Fruit fly (Drosophila melanogaster) whole organism, embryonic: ENCODE measurements around the gene CG11294.
A peak's percentile ranks its signal among the peaks of the same experiment; 100 is the strongest.

Experiments
- Abd-B ChIP-seq: fragments of 200-800 bp; sonication (Bioruptor generic); optimal IDR thresholded peaks from 2 replicates; lab custom pipeline; 2018; ENCODE audit warnings: missing biosample characterization, mild to moderate bottlenecking, missing genetic modification characterization, moderate library complexity
- CG10147 ChIP-seq: fragments of 200-800 bp; sonication (Bioruptor generic); optimal IDR thresholded peaks from 2 replicates; lab custom pipeline; 2019; ENCODE audit warnings: missing biosample characterization, mild to moderate bottlenecking, missing genetic modification characterization, moderate library complexity
- CG11504 ChIP-seq: fragments of 200-800 bp; sonication (Bioruptor generic); optimal IDR thresholded peaks from 3 replicates; lab custom pipeline; 2019; ENCODE audit warnings: missing biosample characterization, mild to moderate bottlenecking, missing genetic modification characterization, moderate library complexity
- CG12071 ChIP-seq: fragments of 200-800 bp; sonication (Bioruptor generic); optimal IDR thresholded peaks from 3 replicates; lab custom pipeline; 2018; ENCODE audit warnings: missing biosample characterization, mild to moderate bottlenecking, missing genetic modification characterization
- CG12104 ChIP-seq: fragments of 200-800 bp; sonication (Bioruptor generic); optimal IDR thresholded peaks from 3 replicates; lab custom pipeline; 2016; ENCODE audit warnings: missing biosample characterization, missing genetic modification characterization
- CG12391 ChIP-seq: fragments of 200-800 bp; sonication (Bioruptor generic); optimal IDR thresholded peaks from 3 replicates; lab custom pipeline; 2018; ENCODE audit warnings: missing biosample characterization, mild to moderate bottlenecking, missing genetic modification characterization, moderate library complexity
- CG13424 ChIP-seq: fragments of 200-800 bp; sonication (Bioruptor generic); optimal IDR thresholded peaks from 2 replicates; lab custom pipeline; 2019; ENCODE audit warnings: missing biosample characterization, mild to moderate bottlenecking, missing genetic modification characterization, moderate library complexity
- CG1647 ChIP-seq: fragments of 200-800 bp; sonication (Bioruptor generic); optimal IDR thresholded peaks from 3 replicates; lab custom pipeline; 2016; ENCODE audit warnings: missing biosample characterization, missing genetic modification characterization
- CG16779 ChIP-seq: fragments of 200-800 bp; sonication (Bioruptor generic); IDR thresholded peaks from 2 replicates; pipeline ENCODE4 v1.3.6; 2022; ENCODE audit warnings: missing biosample characterization, missing genetic modification characterization
- CG17829 ChIP-seq: fragments of 200-800 bp; optimal IDR thresholded peaks from 2 replicates; lab custom pipeline; 2019; ENCODE audit warnings: missing biosample characterization, mild to moderate bottlenecking, missing genetic modification characterization, moderate library complexity
- CG17912 ChIP-seq: fragments of 200-800 bp; sonication (Bioruptor generic); optimal IDR thresholded peaks from 2 replicates; lab custom pipeline; 2018; ENCODE audit warnings: missing biosample characterization, mild to moderate bottlenecking, missing genetic modification characterization
- CG2678 ChIP-seq: fragments of 200-800 bp; sonication (Bioruptor generic); optimal IDR thresholded peaks from 3 replicates; lab custom pipeline; 2019; ENCODE audit warnings: missing biosample characterization, mild to moderate bottlenecking, missing genetic modification characterization, moderate library complexity
- CG34376 ChIP-seq: fragments of 200-800 bp; sonication (Bioruptor generic); optimal IDR thresholded peaks from 2 replicates; lab custom pipeline; 2018; ENCODE audit warnings: missing biosample characterization, mild to moderate bottlenecking, missing genetic modification characterization
- CG6813 ChIP-seq: fragments of 200-800 bp; sonication (Bioruptor generic); optimal IDR thresholded peaks from 2 replicates; lab custom pipeline; 2017; ENCODE audit warnings: missing biosample characterization, missing genetic modification characterization, mild to moderate bottlenecking, moderate library complexity, missing genetic modification reagents
- CG7357 ChIP-seq: fragments of 200-800 bp; sonication (Bioruptor generic); IDR thresholded peaks from 3 replicates; pipeline ENCODE4 v1.3.6; 2022; ENCODE audit warnings: missing biosample characterization, missing genetic modification characterization
- CG7987 ChIP-seq: fragments of 200-800 bp; sonication (Bioruptor generic); optimal IDR thresholded peaks from 2 replicates; lab custom pipeline; 2018; ENCODE audit warnings: missing biosample characterization, mild to moderate bottlenecking, missing genetic modification characterization, moderate library complexity
- CG8281 ChIP-seq: fragments of 200-800 bp; sonication (Bioruptor generic); optimal IDR thresholded peaks from 2 replicates; lab custom pipeline; 2018; ENCODE audit warnings: missing biosample characterization, mild to moderate bottlenecking, missing genetic modification characterization, moderate library complexity
- CG8359 ChIP-seq: fragments of 200-800 bp; sonication (Bioruptor generic); optimal IDR thresholded peaks from 2 replicates; lab custom pipeline; 2017; ENCODE audit warnings: missing biosample characterization, mild to moderate bottlenecking, missing genetic modification characterization, borderline replicate concordance
- D19B ChIP-seq: fragments of 200-800 bp; sonication (Bioruptor generic); optimal IDR thresholded peaks from 2 replicates; lab custom pipeline; 2017; ENCODE audit warnings: missing biosample characterization, mild to moderate bottlenecking, missing genetic modification characterization
- Doc2 ChIP-seq: fragments of 200-800 bp; sonication (Bioruptor generic); IDR thresholded peaks from 2 replicates; pipeline ENCODE4 v1.3.6; 2022; ENCODE audit warnings: missing biosample characterization, missing genetic modification characterization
- Drgx ChIP-seq: fragments of 200-800 bp; sonication (Bioruptor generic); IDR thresholded peaks from 2 replicates; pipeline ENCODE4 v1.3.6; 2022; ENCODE audit warnings: missing biosample characterization, missing genetic modification characterization
- E2f2 ChIP-seq: fragments of 200-800 bp; sonication (Bioruptor generic); IDR thresholded peaks from 2 replicates; pipeline ENCODE4 v1.3.6; 2022; ENCODE audit warnings: missing biosample characterization, missing genetic modification characterization
- HHEX ChIP-seq: fragments of 200-800 bp; sonication (Bioruptor generic); optimal IDR thresholded peaks from 3 replicates; lab custom pipeline; 2017; ENCODE audit warnings: missing biosample characterization, mild to moderate bottlenecking, missing genetic modification characterization, missing genetic modification reagents
- HLH3B ChIP-seq: fragments of 200-800 bp; sonication (Bioruptor generic); IDR thresholded peaks from 2 replicates; pipeline ENCODE4 v1.3.6; 2022; ENCODE audit warnings: missing biosample characterization, missing genetic modification characterization
- Hey ChIP-seq: fragments of 200-800 bp; sonication (Bioruptor generic); optimal IDR thresholded peaks from 3 replicates; lab custom pipeline; 2018; ENCODE audit warnings: missing biosample characterization, mild to moderate bottlenecking, missing genetic modification characterization
- Jarid2 ChIP-seq: fragments of 200-800 bp; sonication (Bioruptor generic); optimal IDR thresholded peaks from 3 replicates; lab custom pipeline; 2017; ENCODE audit warnings: mild to moderate bottlenecking, missing biosample characterization, missing genetic modification reagents, missing genetic modification characterization
- Max ChIP-seq: fragments of 200-800 bp; sonication (Bioruptor generic); optimal IDR thresholded peaks from 2 replicates; lab custom pipeline; 2016; ENCODE audit warnings: missing biosample characterization, mild to moderate bottlenecking, missing genetic modification characterization
- Meics ChIP-seq: fragments of 200-800 bp; sonication (Bioruptor generic); optimal IDR thresholded peaks from 2 replicates; lab custom pipeline; 2017; ENCODE audit warnings: missing biosample characterization, mild to moderate bottlenecking, missing genetic modification characterization
- Neu2 ChIP-seq: fragments of 200-800 bp; sonication (Bioruptor generic); optimal IDR thresholded peaks from 3 replicates; lab custom pipeline; 2016; ENCODE audit warnings: missing biosample characterization, missing genetic modification characterization, borderline replicate concordance
- Oli ChIP-seq: fragments of 200-800 bp; sonication (Bioruptor generic); optimal IDR thresholded peaks from 2 replicates; lab custom pipeline; 2018; ENCODE audit warnings: missing biosample characterization, mild to moderate bottlenecking, missing genetic modification characterization, moderate library complexity
- PHDP ChIP-seq: fragments of 200-800 bp; sonication (Bioruptor generic); optimal IDR thresholded peaks from 3 replicates; lab custom pipeline; 2018; ENCODE audit warnings: missing biosample characterization, mild to moderate bottlenecking, missing genetic modification characterization, moderate library complexity
- Ssrp ChIP-seq: fragments of 200-800 bp; sonication (Bioruptor generic); optimal IDR thresholded peaks from 2 replicates; lab custom pipeline; 2018; ENCODE audit warnings: missing biosample characterization, mild to moderate bottlenecking, missing genetic modification characterization, moderate library complexity
- TFAM ChIP-seq: fragments of 200-800 bp; sonication (Bioruptor generic); optimal IDR thresholded peaks from 2 replicates; lab custom pipeline; 2017; ENCODE audit warnings: missing biosample characterization, missing genetic modification characterization, inconsistent platforms
- YL-1 ChIP-seq: fragments of 200-800 bp; sonication (Bioruptor generic); optimal IDR thresholded peaks from 3 replicates; lab custom pipeline; 2017; ENCODE audit warnings: missing biosample characterization, mild to moderate bottlenecking, missing genetic modification characterization
- ab ChIP-seq: fragments of 200-800 bp; sonication (Bioruptor generic); optimal IDR thresholded peaks from 2 replicates; lab custom pipeline; 2016; ENCODE audit warnings: missing biosample characterization, missing genetic modification characterization
- ara ChIP-seq: fragments of 200-800 bp; sonication (Bioruptor generic); IDR thresholded peaks from 2 replicates; pipeline ENCODE4 v1.3.6; 2022; ENCODE audit warnings: missing biosample characterization, missing genetic modification characterization
- bcd ChIP-seq: fragments of 200-800 bp; sonication (Bioruptor generic); optimal IDR thresholded peaks from 2 replicates; lab custom pipeline; 2017; ENCODE audit warnings: missing biosample characterization, mild to moderate bottlenecking, missing genetic modification characterization
- chif ChIP-seq, 2 experiments: fragments of 200-800 bp; sonication (Bioruptor generic); optimal IDR thresholded peaks; 3 replicates each; lab custom pipeline; 2016; ENCODE audit warnings: missing biosample characterization in 2 of 2, missing genetic modification characterization in 2 of 2
- crc ChIP-seq: fragments of 200-800 bp; sonication (Bioruptor generic); optimal IDR thresholded peaks from 2 replicates; lab custom pipeline; 2016; ENCODE audit warnings: missing biosample characterization, missing genetic modification characterization
- jumu ChIP-seq: fragments of 200-800 bp; sonication (Bioruptor generic); optimal IDR thresholded peaks from 3 replicates; lab custom pipeline; 2016; ENCODE audit warnings: missing biosample characterization, missing genetic modification characterization
- kay ChIP-seq: fragments of 200-800 bp; sonication (Bioruptor generic); optimal IDR thresholded peaks from 2 replicates; lab custom pipeline; 2016; ENCODE audit warnings: missing biosample characterization, missing genetic modification characterization
- lbe ChIP-seq: fragments of 200-800 bp; sonication (Bioruptor generic); optimal IDR thresholded peaks from 2 replicates; lab custom pipeline; 2016; ENCODE audit warnings: missing biosample characterization, mild to moderate bottlenecking, missing genetic modification characterization
- lola ChIP-seq, 3 experiments: fragments of >200 bp in 2 of 3; fragments of 200-800 bp in 1 of 3; sonication (Bioruptor generic) in 1 of 3; optimal IDR thresholded peaks; 2 replicates each; lab custom pipeline; 2017 to 2019; ENCODE audit warnings: missing biosample characterization in 3 of 3, missing genetic modification characterization in 3 of 3, mild to moderate bottlenecking in 1 of 3, moderate library complexity in 1 of 3
- scrt ChIP-seq: fragments of 200-800 bp; sonication (Bioruptor generic); optimal IDR thresholded peaks from 2 replicates; lab custom pipeline; 2018; ENCODE audit warnings: missing biosample characterization, mild to moderate bottlenecking, missing genetic modification characterization, moderate library complexity
- sob ChIP-seq: fragments of 200-800 bp; sonication (Bioruptor generic); IDR thresholded peaks from 2 replicates; pipeline ENCODE4 v1.3.6; 2022; ENCODE audit warnings: missing biosample characterization, missing genetic modification characterization
- tap ChIP-seq: fragments of 200-800 bp; optimal IDR thresholded peaks from 3 replicates; lab custom pipeline; 2019; ENCODE audit warnings: missing biosample characterization, mild to moderate bottlenecking, missing genetic modification characterization, moderate library complexity
- tx ChIP-seq: fragments of 200-800 bp; sonication (Bioruptor generic); optimal IDR thresholded peaks from 2 replicates; lab custom pipeline; 2016; ENCODE audit warnings: missing biosample characterization, missing genetic modification characterization
- zfh2 ChIP-seq: fragments of 200-800 bp; sonication (Bioruptor generic); optimal IDR thresholded peaks from 2 replicates; lab custom pipeline; 2016; ENCODE audit warnings: missing biosample characterization, missing genetic modification characterization

CG11294 gene

dm6 chrX:8681189-8681821 is 12.1 kb downstream of the CG11294 start, which contains the start of gene CAH3 (continued):
- TF ChIP-seq Abd-B (GFP tag; lab: Kevin White, UChicago) (peak; percentile 89), CG17829 (tag; lab: Kevin White, UChicago) (peak; percentile 96), tx (peak; percentile 91), CG2678 (tag; lab: Kevin White, UChicago) (peak; percentile 96), crc (GFP tag; lab: Kevin White, UChicago) (peak; percentile 87), CG16779 (GFP tag; lab: Robert Waterston, UW) (peak; percentile 81), CG7987 (GFP tag; lab: Kevin White, UChicago) (peak; percentile 81), HLH3B (peak; percentile 89), CG1647 (GFP tag; lab: Kevin White, UChicago) (peak; percentile 91), Drgx (GFP tag; lab: Robert Waterston, UW) (peak; percentile 94), HHEX (GFP tag; lab: Kevin White, UChicago) (peak; percentile 93), CG12071 (GFP tag; lab: Kevin White, UChicago) (peak; percentile 94), Neu2 (GFP tag; lab: Kevin White, UChicago) (peak; percentile 59), CG6813 (GFP tag; lab: Kevin White, UChicago) (peak; percentile 89), CG11504 (peak; percentile 93), CG12391 (peak; percentile 96), CG7357 (GFP tag; lab: Robert Waterston, UW) (peak; percentile 74; the same call in 2 of the 3 replicates), CG8281 (tag; lab: Kevin White, UChicago) (peak; percentile 80), kay (GFP tag; lab: Kevin White, UChicago) (peak; percentile 77), CG8359 (GFP tag; lab: Kevin White, UChicago) (peak; percentile 71), TFAM (GFP tag; lab: Kevin White, UChicago) (peak; percentile 72), bcd (GFP tag; lab: Kevin White, UChicago) (peak; percentile 93), sob (GFP tag; lab: Robert Waterston, UW) (peak; percentile 94), lola (GFP tag; optimal IDR thresholded peaks at IDR 0.05; lab: Kevin White, UChicago) (peak in 1 of 3 experiments; percentile 94), Meics (peak; percentile 95), CG10147 (GFP tag; lab: Kevin White, UChicago) (peak; percentile 93), CG17912 (peak; percentile 88), jumu (GFP tag; lab: Kevin White, UChicago) (peak; percentile 93), Max (GFP tag; lab: Kevin White, UChicago) (peak; percentile 90), zfh2 (GFP tag; lab: Kevin White, UChicago) (peak; percentile 95), PHDP (peak; percentile 96), E2f2 (GFP tag; lab: Robert Waterston, UW) (peak; percentile 83), ara (GFP tag; lab: Robert Waterston, UW) (peak; percentile 90), Jarid2 (GFP tag; lab: Kevin White, UChicago) (peak; percentile 76), CG12104 (peak; percentile 90), lbe (GFP tag; lab: Kevin White, UChicago) (peak; percentile 81), Hey (tag; lab: Kevin White, UChicago) (peak; percentile 77), scrt (peak; percentile 79), Ssrp (peak; percentile 93), CG13424 (tag; lab: Kevin White, UChicago) (peak; percentile 96), ab (peak; percentile 87), Oli (tag; lab: Kevin White, UChicago) (peak; percentile 92), tap (tag; lab: Kevin White, UChicago) (peak; percentile 93), chif (GFP tag; optimal IDR thresholded peaks at IDR 0.05; lab: Kevin White, UChicago) (peak; percentile 88 to 95), CG34376 (GFP tag; lab: Kevin White, UChicago) (peak; percentile 94), D19B (GFP tag; lab: Kevin White, UChicago) (peak; percentile 86), YL-1 (GFP tag; lab: Kevin White, UChicago) (peak; percentile 77), Doc2 (GFP tag; lab: Robert Waterston, UW) (peak; percentile 48; the same call in 1 of the 2 replicates)
